Fruit fly (Drosophila melanogaster): ENCODE measurements around the gene CG13004.

Gene CG13004

dm6 chrX:16781055-16781454 lies 54.3 kb downstream of the CG13004 start (continued):
- TF ChIP-seq gcm (GFP tag; optimal IDR thresholded peaks at IDR 0.05) (no peak), onecut (GFP tag; IDR thresholded peaks at IDR 0.05) (no peak), aop (GFP tag; IDR thresholded peaks at IDR 0.05) (no peak), Hr51 (GFP tag; optimal IDR thresholded peaks at IDR 0.05) (peak; percentile 21 to 45), sisA (GFP tag; IDR thresholded peaks at IDR 0.05) (peak; percentile 21; the same call in 1 of the 2 replicates), CG15011 (GFP tag; optimal IDR thresholded peaks at IDR 0.05) (no peak), Dad (GFP tag; optimal IDR thresholded peaks at IDR 0.05) (peak; percentile 24), CG6175 (GFP tag; IDR thresholded peaks at IDR 0.05) (no peak), NC2β (GFP tag; optimal IDR thresholded peaks at IDR 0.05) (no peak), CG16863 (GFP tag; optimal IDR thresholded peaks at IDR 0.05) (peak; percentile 43), fd64A (GFP tag; optimal IDR thresholded peaks at IDR 0.05) (no peak), Antp (GFP tag; optimal IDR thresholded peaks at IDR 0.05) (peak; percentile 30), ATbp (GFP tag; optimal IDR thresholded peaks at IDR 0.05) (no peak), Dfd (GFP tag; optimal IDR thresholded peaks at IDR 0.05) (no peak), kah (GFP tag; optimal IDR thresholded peaks at IDR 0.05) (no peak), dmrt11E (tag; optimal IDR thresholded peaks at IDR 0.05) (no peak), caup (GFP tag; optimal IDR thresholded peaks at IDR 0.05; ENCODE audit: severe bottlenecking) (peak; percentile 34), Hr39 (optimal IDR thresholded peaks at IDR 0.05) (no peak), CG11456 (GFP tag; IDR thresholded peaks at IDR 0.05) (peak; percentile 55; the same call in 1 of the 3 replicates), ara (GFP tag; IDR thresholded peaks at IDR 0.05) (no peak), cad (GFP tag; optimal IDR thresholded peaks at IDR 0.05) (no peak), corto (GFP tag; optimal IDR thresholded peaks at IDR 0.05) (no peak), Elba2 (GFP tag; optimal IDR thresholded peaks at IDR 0.05) (no peak), Blimp-1 (GFP tag; optimal IDR thresholded peaks at IDR 0.05) (no peak), fd102C (GFP tag; optimal IDR thresholded peaks at IDR 0.05) (no peak), Meics (GFP tag; optimal IDR thresholded peaks at IDR 0.05) (peak; percentile 47), sob (GFP tag; IDR thresholded peaks at IDR 0.05) (no peak), CG1602 (GFP tag; optimal IDR thresholded peaks at IDR 0.05) (peak; percentile 0), CG4820 (GFP tag; optimal IDR thresholded peaks at IDR 0.05) (no peak), CG3281 (GFP tag; optimal IDR thresholded peaks at IDR 0.05) (peak; percentile 53), GATAe (GFP tag; conservative IDR thresholded peaks at IDR 0.05) (no peak), crol (GFP tag; IDR thresholded peaks at IDR 0.05) (no peak), Ssrp (tag; optimal IDR thresholded peaks at IDR 0.05) (no peak), CG6791 (GFP tag; IDR thresholded peaks at IDR 0.05; ENCODE audit: partially characterized antibody) (no peak), CG6854 (GFP tag; optimal IDR thresholded peaks at IDR 0.05) (no peak), Dref (GFP tag; IDR thresholded peaks at IDR 0.05) (no peak), repo (GFP tag; optimal IDR thresholded peaks at IDR 0.05) (no peak), fd96Cb (tag; optimal IDR thresholded peaks at IDR 0.05) (no peak), CG6272 (GFP tag; IDR thresholded peaks at IDR 0.05) (no peak), Lhr (GFP tag; optimal IDR thresholded peaks at IDR 0.05) (no peak), NC2α (GFP tag; optimal IDR thresholded peaks at IDR 0.05) (no peak), CG12659 (GFP tag; optimal IDR thresholded peaks at IDR 0.05) (no peak), CG14014 (GFP tag; IDR thresholded peaks at IDR 0.05) (peak; percentile 48), p53 (GFP tag; optimal IDR thresholded peaks at IDR 0.05) (no peak), gfzf (GFP tag; optimal IDR thresholded peaks at IDR 0.05) (no peak), CG12236 (GFP tag; optimal IDR thresholded peaks at IDR 0.05) (no peak), cas (GFP tag; IDR thresholded peaks at IDR 0.05) (0 out of 2 replicates have a peak, but pooled peaks have one; percentile 41), Rx (GFP tag; IDR thresholded peaks at IDR 0.05) (peak; percentile 32; the same call in 1 of the 2 replicates), CG11695 (GFP tag; IDR thresholded peaks at IDR 0.05) (0 out of 3 replicates have a peak, but pooled peaks have one; percentile 10), CG9876 (GFP tag; optimal IDR thresholded peaks at IDR 0.05) (no peak), CG6683 (GFP tag; optimal IDR thresholded peaks at IDR 0.05) (no peak), CG4707 (GFP tag; optimal IDR thresholded peaks at IDR 0.05) (no peak)

All from whole organism, embryonic.